Worm (Caenorhabditis elegans): ENCODE measurements around the gene fipr-8.

Gene fipr-8

ce11 chrV:10280112-10280511, 40.4 kb upstream of the fipr-8 start:
- TF ChIP-seq lsy-2 (tag; optimal IDR thresholded peaks at IDR 0.05), result no peak
- TF ChIP-seq hlh-1 (tag; optimal IDR thresholded peaks at IDR 0.05), result no peak
- TF ChIP-seq mab-5 (tag; optimal IDR thresholded peaks at IDR 0.05), result no peak
- TF ChIP-seq bed-3 (GFP tag; optimal IDR thresholded peaks at IDR 0.05), result no peak
- TF ChIP-seq ham-2 (GFP tag; optimal IDR thresholded peaks at IDR 0.05), result no peak
- no peak for TF ChIP-seq zip-8 (tag; optimal IDR thresholded peaks at IDR 0.05)
- TF ChIP-seq blmp-1 (tag; optimal IDR thresholded peaks at IDR 0.05), result no peak
- no peak for TF ChIP-seq unc-120 (tag; optimal IDR thresholded peaks at IDR 0.05; ENCODE audit: poor library complexity, severe bottlenecking)
- TF ChIP-seq nhr-28 (tag; optimal IDR thresholded peaks at IDR 0.05), result no peak
- no peak for TF ChIP-seq ces-1 (GFP tag; optimal IDR thresholded peaks at IDR 0.05)
- TF ChIP-seq ceh-83 (GFP tag; optimal IDR thresholded peaks at IDR 0.05), result no peak
- no peak for TF ChIP-seq unc-39 (tag; optimal IDR thresholded peaks at IDR 0.05)
- no peak for TF ChIP-seq sem-2 (GFP tag; optimal IDR thresholded peaks at IDR 0.05)
- no peak for TF ChIP-seq drap-1 (GFP tag; optimal IDR thresholded peaks at IDR 0.05)
- TF ChIP-seq pha-4 (tag; optimal IDR thresholded peaks at IDR 0.05), result no peak
- no peak for TF ChIP-seq snpc-4 (tag; optimal IDR thresholded peaks at IDR 0.05)
- TF ChIP-seq M03D4.4 (tag; optimal IDR thresholded peaks at IDR 0.05), result no peak

ce11 chrV:10277579-10277978, 37.8 kb upstream of the fipr-8 start, which contains the start of gene lys-1:
Gene lys-1, plus strand, starts transcription at chrV:10277904.
- TF ChIP-seq flh-1 (GFP tag; optimal IDR thresholded peaks at IDR 0.05) (no peak), lin-32 (GFP tag; optimal IDR thresholded peaks at IDR 0.05) (no peak), ces-1 (GFP tag; optimal IDR thresholded peaks at IDR 0.05) (no peak), lsy-2 (tag; optimal IDR thresholded peaks at IDR 0.05) (no peak), ztf-11 (tag; optimal IDR thresholded peaks at IDR 0.05) (no peak), hlh-1 (tag; optimal IDR thresholded peaks at IDR 0.05) (no peak), drap-1 (GFP tag; optimal IDR thresholded peaks at IDR 0.05) (no peak), nhr-76 (tag; optimal IDR thresholded peaks at IDR 0.05) (no peak), ceh-83 (GFP tag; optimal IDR thresholded peaks at IDR 0.05) (no peak), sptf-1 (tag; optimal IDR thresholded peaks at IDR 0.05) (no peak), nhr-12 (tag; optimal IDR thresholded peaks at IDR 0.05) (no peak), nhr-28 (tag; optimal IDR thresholded peaks at IDR 0.05) (no peak), pha-4 (tag; optimal IDR thresholded peaks at IDR 0.05) (no peak), elt-1 (tag; optimal IDR thresholded peaks at IDR 0.05; ENCODE audit: borderline replicate concordance, insufficient read depth) (no peak), M03D4.4 (tag; optimal IDR thresholded peaks at IDR 0.05) (no peak)

ce11 chrV:10276038-10276437, 36.3 kb upstream of the fipr-8 start:
- TF ChIP-seq M03D4.4 (tag; optimal IDR thresholded peaks at IDR 0.05), result no peak
- TF ChIP-seq nhr-237 (tag; optimal IDR thresholded peaks at IDR 0.05), result no peak
- no peak for TF ChIP-seq ceh-39 (tag; optimal IDR thresholded peaks at IDR 0.05)
- TF ChIP-seq unc-39 (tag; optimal IDR thresholded peaks at IDR 0.05), result no peak
- no peak for TF ChIP-seq pha-4 (tag; optimal IDR thresholded peaks at IDR 0.05)
- TF ChIP-seq ham-2 (GFP tag; optimal IDR thresholded peaks at IDR 0.05), result no peak
- no peak for TF ChIP-seq snpc-4 (tag; optimal IDR thresholded peaks at IDR 0.05)
- no peak for TF ChIP-seq ces-1 (GFP tag; optimal IDR thresholded peaks at IDR 0.05)
- no peak for TF ChIP-seq unc-62 (GFP tag; optimal IDR thresholded peaks at IDR 0.05)
- no peak for TF ChIP-seq hlh-1 (tag; optimal IDR thresholded peaks at IDR 0.05)
- no peak for TF ChIP-seq ceh-83 (GFP tag; optimal IDR thresholded peaks at IDR 0.05)
- TF ChIP-seq mls-2 (tag; optimal IDR thresholded peaks at IDR 0.05), result no peak
- no peak for TF ChIP-seq flh-1 (GFP tag; optimal IDR thresholded peaks at IDR 0.05)
- no peak for TF ChIP-seq drap-1 (GFP tag; optimal IDR thresholded peaks at IDR 0.05)
- TF ChIP-seq tbx-8 (GFP tag; optimal IDR thresholded peaks at IDR 0.05), result no peak
- TF ChIP-seq blmp-1 (tag; optimal IDR thresholded peaks at IDR 0.05), result no peak

ce11 chrV:10275619-10276018, 35.9 kb upstream of the fipr-8 start, which contains the start of gene Y22F5A.11:
Gene Y22F5A.11, minus strand, starts transcription at chrV:10275646.
- TF ChIP-seq nhr-12 (tag; optimal IDR thresholded peaks at IDR 0.05), result no peak
- no peak for TF ChIP-seq nhr-28 (tag; optimal IDR thresholded peaks at IDR 0.05)
- TF ChIP-seq unc-120 (tag; optimal IDR thresholded peaks at IDR 0.05; ENCODE audit: poor library complexity, severe bottlenecking), result no peak
- TF ChIP-seq nhr-76 (tag; optimal IDR thresholded peaks at IDR 0.05), result no peak
- TF ChIP-seq ham-2 (GFP tag; optimal IDR thresholded peaks at IDR 0.05), result no peak
- no peak for TF ChIP-seq mep-1 (tag; optimal IDR thresholded peaks at IDR 0.05)
- TF ChIP-seq drap-1 (GFP tag; optimal IDR thresholded peaks at IDR 0.05), result no peak
- no peak for TF ChIP-seq cnd-1 (tag; optimal IDR thresholded peaks at IDR 0.05)
- TF ChIP-seq ztf-11 (tag; optimal IDR thresholded peaks at IDR 0.05), result no peak
- TF ChIP-seq hlh-1 (tag; optimal IDR thresholded peaks at IDR 0.05), result no peak
- no peak for TF ChIP-seq bed-3 (GFP tag; optimal IDR thresholded peaks at IDR 0.05)
- TF ChIP-seq ceh-83 (GFP tag; optimal IDR thresholded peaks at IDR 0.05), result no peak

ce11 chrV:10273837-10274236, 34.1 kb upstream of the fipr-8 start:
- TF ChIP-seq ces-1 (GFP tag; optimal IDR thresholded peaks at IDR 0.05) (peak; percentile 61), nhr-237 (tag; optimal IDR thresholded peaks at IDR 0.05) (no peak), sptf-1 (tag; optimal IDR thresholded peaks at IDR 0.05) (no peak), lsy-2 (tag; optimal IDR thresholded peaks at IDR 0.05) (no peak), mep-1 (tag; optimal IDR thresholded peaks at IDR 0.05) (peak; percentile 51)

All from whole organism, mixed stage, embryonic.